Fruit fly (Drosophila melanogaster) whole organism, embryonic: ENCODE data around the gene CG12477.

ENCODE experiments used
- BEAF-32 ChIP-seq: fragments of 200-800 bp; sonication (Bioruptor generic); optimal IDR thresholded peaks from 3 replicates; lab custom pipeline; 2017; ENCODE audit warnings: missing biosample characterization, missing genetic modification characterization, mild to moderate bottlenecking, moderate library complexity, missing genetic modification reagents
- Blimp-1 ChIP-seq: fragments of 200-800 bp; sonication (Bioruptor generic); optimal IDR thresholded peaks from 3 replicates; lab custom pipeline; 2018; ENCODE audit warnings: missing biosample characterization, missing genetic modification characterization, mild to moderate bottlenecking, moderate library complexity, missing genetic modification reagents
- CG10267 ChIP-seq: fragments of 200-800 bp; sonication (Bioruptor generic); optimal IDR thresholded peaks from 2 replicates; lab custom pipeline; 2018; ENCODE audit warnings: missing biosample characterization, mild to moderate bottlenecking, missing genetic modification characterization, moderate library complexity
- CG11247 ChIP-seq: fragments of 200-800 bp; sonication (Bioruptor generic); IDR thresholded peaks from 2 replicates; pipeline ENCODE4 v1.3.6; 2022; ENCODE audit warnings: missing biosample characterization, missing genetic modification characterization
- CG11560 ChIP-seq: fragments of 200-800 bp; sonication (Bioruptor generic); IDR thresholded peaks from 3 replicates; pipeline ENCODE4 v1.3.6; 2022; ENCODE audit warnings: missing biosample characterization, missing genetic modification characterization
- CG11696 ChIP-seq: fragments of 200-800 bp; sonication (Bioruptor generic); IDR thresholded peaks from 2 replicates; pipeline ENCODE4 v1.3.6; 2022; ENCODE audit warnings: missing biosample characterization, missing genetic modification characterization
- CG17802 ChIP-seq: fragments of 200-800 bp; sonication (Bioruptor generic); optimal IDR thresholded peaks from 2 replicates; lab custom pipeline; 2018; ENCODE audit warnings: missing biosample characterization, mild to moderate bottlenecking, missing genetic modification characterization, moderate library complexity
- CG1832 ChIP-seq: fragments of 200-800 bp; sonication (Bioruptor generic); optimal IDR thresholded peaks from 2 replicates; lab custom pipeline; 2017; ENCODE audit warnings: missing biosample characterization, mild to moderate bottlenecking, missing genetic modification characterization, inconsistent platforms
- CG2116 ChIP-seq: fragments of 200-800 bp; sonication (Bioruptor generic); optimal IDR thresholded peaks from 3 replicates; lab custom pipeline; 2018; ENCODE audit warnings: missing biosample characterization, mild to moderate bottlenecking, missing genetic modification characterization
- CG3838 ChIP-seq: fragments of 200-800 bp; sonication (Bioruptor generic); optimal IDR thresholded peaks from 3 replicates; lab custom pipeline; 2016; ENCODE audit warnings: missing biosample characterization, missing genetic modification characterization
- CG3847 ChIP-seq: fragments of 200-800 bp; sonication (Bioruptor generic); IDR thresholded peaks from 2 replicates; pipeline ENCODE4 v1.3.6; 2022; ENCODE audit warnings: missing biosample characterization, missing genetic modification characterization
- CG7987 ChIP-seq: fragments of 200-800 bp; sonication (Bioruptor generic); optimal IDR thresholded peaks from 2 replicates; lab custom pipeline; 2018; ENCODE audit warnings: missing biosample characterization, mild to moderate bottlenecking, missing genetic modification characterization, moderate library complexity
- CG8290 ChIP-seq, 3 experiments: fragments of 200-800 bp; sonication (Bioruptor generic); optimal IDR thresholded peaks; 2 replicates each; lab custom pipeline; 2016 to 2019; ENCODE audit warnings: missing biosample characterization in 3 of 3, missing genetic modification characterization in 3 of 3, mild to moderate bottlenecking in 2 of 3, moderate library complexity in 1 of 3
- CG9727 ChIP-seq: fragments of 200-800 bp; sonication (Bioruptor generic); optimal IDR thresholded peaks from 3 replicates; lab custom pipeline; 2017; ENCODE audit warnings: missing biosample characterization, mild to moderate bottlenecking, missing genetic modification characterization
- CHES-1-like ChIP-seq: fragments of 200-800 bp; sonication (Bioruptor generic); optimal IDR thresholded peaks from 2 replicates; lab custom pipeline; 2016; ENCODE audit warnings: missing biosample characterization, missing genetic modification characterization
- Camta ChIP-seq: fragments of 200-800 bp; sonication (Bioruptor generic); optimal IDR thresholded peaks from 2 replicates; lab custom pipeline; 2016; ENCODE audit warnings: missing biosample characterization, missing genetic modification characterization
- Deaf1 ChIP-seq: fragments of 200-800 bp; optimal IDR thresholded peaks from 3 replicates; lab custom pipeline; 2019; ENCODE audit warnings: missing biosample characterization, mild to moderate bottlenecking, missing genetic modification characterization, moderate library complexity
- Ets97D ChIP-seq: fragments of 200-800 bp; sonication (Bioruptor generic); optimal IDR thresholded peaks from 3 replicates; lab custom pipeline; 2016; ENCODE audit warnings: missing biosample characterization, missing genetic modification characterization
- H15 ChIP-seq: fragments of 200-800 bp; sonication (Bioruptor generic); IDR thresholded peaks from 3 replicates; pipeline ENCODE4 v1.3.6; 2022; ENCODE audit warnings: missing biosample characterization, missing genetic modification characterization
- Max ChIP-seq: fragments of 200-800 bp; sonication (Bioruptor generic); optimal IDR thresholded peaks from 2 replicates; lab custom pipeline; 2016; ENCODE audit warnings: missing biosample characterization, mild to moderate bottlenecking, missing genetic modification characterization
- Med ChIP-seq: fragments of 200-800 bp; sonication (Bioruptor generic); peaks from one replicate; lab custom pipeline; 2016; ENCODE audit warnings: missing biosample characterization, missing genetic modification characterization, mild to moderate bottlenecking, inconsistent platforms, moderate library complexity
- Pdp1 ChIP-seq, 2 experiments: fragments of 200-800 bp; sonication (Bioruptor generic); optimal IDR thresholded peaks; 3 replicates each; lab custom pipeline; 2016; ENCODE audit warnings: missing biosample characterization in 2 of 2, missing genetic modification characterization in 2 of 2, mild to moderate bottlenecking in 1 of 2, moderate library complexity in 1 of 2
- Ravus ChIP-seq: fragments of 200-800 bp; sonication (Bioruptor generic); IDR thresholded peaks from 2 replicates; pipeline ENCODE4 v1.3.6; 2022; ENCODE audit warnings: missing biosample characterization, missing genetic modification characterization
- Sin3A ChIP-seq: fragments of >200 bp; optimal IDR thresholded peaks from 2 replicates; lab custom pipeline; 2018
- Vsx1 ChIP-seq: fragments of 200-800 bp; sonication (Bioruptor generic); optimal IDR thresholded peaks from 2 replicates; lab custom pipeline; 2017; ENCODE audit warnings: missing biosample characterization, mild to moderate bottlenecking, missing genetic modification characterization, missing genetic modification reagents
- bsh ChIP-seq, 2 experiments: fragments of 200-800 bp; sonication (Bioruptor generic); optimal IDR thresholded peaks; 2 replicates each; lab custom pipeline; 2017 to 2018; ENCODE audit warnings: mild to moderate bottlenecking in 2 of 2, missing biosample characterization in 2 of 2, missing genetic modification characterization in 2 of 2, moderate library complexity in 1 of 2
- cg ChIP-seq: fragments of 200-800 bp; sonication (Bioruptor generic); optimal IDR thresholded peaks from 3 replicates; lab custom pipeline; 2019; ENCODE audit warnings: missing biosample characterization, mild to moderate bottlenecking, missing genetic modification characterization, moderate library complexity
- chm ChIP-seq: fragments of 200-800 bp; sonication (Bioruptor generic); IDR thresholded peaks from 2 replicates; pipeline ENCODE4 v1.3.6; 2022; ENCODE audit warnings: missing biosample characterization, missing genetic modification characterization
- corto ChIP-seq: fragments of 200-800 bp; sonication (Bioruptor generic); optimal IDR thresholded peaks from 2 replicates; lab custom pipeline; 2016; ENCODE audit warnings: missing biosample characterization, mild to moderate bottlenecking, missing genetic modification characterization, moderate library complexity
- cwo ChIP-seq: fragments of 200-800 bp; sonication (Bioruptor generic); optimal IDR thresholded peaks from 3 replicates; lab custom pipeline; 2017; ENCODE audit warnings: missing biosample characterization, missing genetic modification characterization, mild to moderate bottlenecking, moderate library complexity, missing genetic modification reagents
- danr ChIP-seq: fragments of 200-800 bp; sonication (Bioruptor generic); IDR thresholded peaks from 2 replicates; pipeline ENCODE4 v1.3.6; 2022; ENCODE audit warnings: missing biosample characterization, missing genetic modification characterization
- dmrt99B ChIP-seq: fragments of 200-800 bp; sonication (Bioruptor generic); optimal IDR thresholded peaks from 2 replicates; lab custom pipeline; 2018; ENCODE audit warnings: missing biosample characterization, mild to moderate bottlenecking, missing genetic modification characterization, moderate library complexity
- eyg ChIP-seq: fragments of 200-800 bp; sonication (Bioruptor generic); optimal IDR thresholded peaks from 3 replicates; lab custom pipeline; 2016; ENCODE audit warnings: missing biosample characterization, missing genetic modification characterization
- gsb-n ChIP-seq: fragments of 200-800 bp; sonication (Bioruptor generic); optimal IDR thresholded peaks from 3 replicates; lab custom pipeline; 2018; ENCODE audit warnings: missing biosample characterization, mild to moderate bottlenecking, missing genetic modification characterization
- ham ChIP-seq: fragments of 200-800 bp; sonication (Bioruptor generic); IDR thresholded peaks from 2 replicates; pipeline ENCODE4 v1.3.6; 2022; ENCODE audit warnings: missing biosample characterization, missing genetic modification characterization
- nau ChIP-seq: fragments of 200-800 bp; sonication (Bioruptor generic); optimal IDR thresholded peaks from 3 replicates; lab custom pipeline; 2017; ENCODE audit warnings: missing biosample characterization, mild to moderate bottlenecking, missing genetic modification characterization, missing genetic modification reagents
- nom ChIP-seq: fragments of 200-800 bp; sonication (Bioruptor generic); optimal IDR thresholded peaks from 2 replicates; lab custom pipeline; 2017; ENCODE audit warnings: missing biosample characterization, missing genetic modification characterization, mild to moderate bottlenecking, moderate library complexity, missing genetic modification reagents
- org-1 ChIP-seq: fragments of 200-800 bp; sonication (Bioruptor generic); optimal IDR thresholded peaks from 2 replicates; lab custom pipeline; 2017; ENCODE audit warnings: missing biosample characterization, missing genetic modification characterization
- pnt ChIP-seq: fragments of 200-800 bp; sonication (Bioruptor generic); optimal IDR thresholded peaks from 3 replicates; lab custom pipeline; 2016; ENCODE audit warnings: missing biosample characterization, missing genetic modification characterization
- prd ChIP-seq, 3 experiments: fragments of >200 bp in 2 of 3; fragments of 200-800 bp in 1 of 3; sonication (Bioruptor generic) in 1 of 3; optimal IDR thresholded peaks in 2 of 3; IDR thresholded peaks in 1 of 3; 2 replicates in 2 of 3; 3 replicates in 1 of 3; pipeline versions ENCODE4 v1.3.6 to Lab custom; 2017 to 2022; ENCODE audit warnings: missing biosample characterization in 1 of 3, missing genetic modification characterization in 1 of 3
- sc ChIP-seq, 3 experiments: fragments of >200 bp in 2 of 3; fragments of 200-800 bp in 1 of 3; sonication (Bioruptor generic) in 1 of 3; optimal IDR thresholded peaks; 2 replicates in 2 of 3; 3 replicates in 1 of 3; lab custom pipeline; 2017; ENCODE audit warnings: mild to moderate bottlenecking in 1 of 3, missing biosample characterization in 1 of 3, missing genetic modification characterization in 1 of 3, missing genetic modification reagents in 1 of 3
- sens ChIP-seq: fragments of 200-800 bp; sonication (Bioruptor generic); peaks from one replicate; lab custom pipeline; 2016; ENCODE audit warnings: missing biosample characterization, missing genetic modification characterization
- sna ChIP-seq: fragments of 200-800 bp; sonication (Bioruptor generic); IDR thresholded peaks from 2 replicates; pipeline ENCODE4 v1.3.6; 2022; ENCODE audit warnings: missing biosample characterization, missing genetic modification characterization; ENCODE audit not compliant: partially characterized antibody
- so ChIP-seq: fragments of 200-800 bp; sonication (Bioruptor generic); IDR thresholded peaks from 3 replicates; pipeline ENCODE4 v1.3.6; 2022; ENCODE audit warnings: missing biosample characterization, missing genetic modification characterization
- sob ChIP-seq: fragments of 200-800 bp; sonication (Bioruptor generic); IDR thresholded peaks from 2 replicates; pipeline ENCODE4 v1.3.6; 2022; ENCODE audit warnings: missing biosample characterization, missing genetic modification characterization
- toy ChIP-seq: fragments of 200-800 bp; sonication (Bioruptor generic); IDR thresholded peaks from 2 replicates; pipeline ENCODE4 v1.3.6; 2022; ENCODE audit warnings: missing biosample characterization, missing genetic modification characterization
- tx ChIP-seq: fragments of 200-800 bp; sonication (Bioruptor generic); optimal IDR thresholded peaks from 2 replicates; lab custom pipeline; 2016; ENCODE audit warnings: missing biosample characterization, missing genetic modification characterization
- vvl ChIP-seq: fragments of 200-800 bp; sonication (Bioruptor generic); IDR thresholded peaks from 2 replicates; pipeline ENCODE4 v1.3.6; 2022; ENCODE audit warnings: missing biosample characterization, missing genetic modification characterization
- wek ChIP-seq: fragments of 200-800 bp; sonication (Bioruptor generic); optimal IDR thresholded peaks from 3 replicates; lab custom pipeline; 2018; ENCODE audit warnings: missing biosample characterization, mild to moderate bottlenecking, missing genetic modification characterization, moderate library complexity
- yki ChIP-seq: fragments of >200 bp; optimal IDR thresholded peaks from 3 replicates; lab custom pipeline; 2018
- zen2 ChIP-seq: fragments of 200-800 bp; sonication (Bioruptor generic); IDR thresholded peaks from 3 replicates; pipeline ENCODE4 v1.3.6; 2022; ENCODE audit warnings: missing biosample characterization, missing genetic modification characterization; ENCODE audit not compliant: partially characterized antibody

Gene CG12477

dm6 chr3L:18753827-18754226 is 30.8 kb upstream of the CG12477 start (continued):
- TF ChIP-seq CG10267 (tag; lab: Kevin White, UChicago) = no peak
- TF ChIP-seq Ravus (GFP tag; lab: Robert Waterston, UW) = 0 out of 2 replicates have a peak, but pooled peaks have one; percentile 3
- TF ChIP-seq Max = no peak
- no peak for TF ChIP-seq CG9727 (GFP tag; lab: Kevin White, UChicago)
- TF ChIP-seq Camta = no peak
- peak; percentile 51 for TF ChIP-seq sna
- peak in 1 of 2 experiments; percentile 0 for TF ChIP-seq bsh (GFP tag; optimal IDR thresholded peaks at IDR 0.05; lab: Kevin White, UChicago)
- no peak for TF ChIP-seq Sin3A
- peak; percentile 99 for TF ChIP-seq Blimp-1
- TF ChIP-seq CG1832 (GFP tag; lab: Kevin White, UChicago) = no peak
- TF ChIP-seq yki (lab: Kevin White, UChicago) = peak; percentile 19
- no peak for TF ChIP-seq Ets97D (GFP tag; lab: Kevin White, UChicago)
- no peak for TF ChIP-seq CG7987 (GFP tag; lab: Kevin White, UChicago)
- TF ChIP-seq cg (GFP tag; lab: Kevin White, UChicago) = peak; percentile 63
- peak; percentile 33; the same call in 1 of the 2 replicates for TF ChIP-seq sob (GFP tag; lab: Robert Waterston, UW)
- no peak for TF ChIP-seq toy
- TF ChIP-seq CG11696 (GFP tag; lab: Robert Waterston, UW) = no peak
- 0 out of 3 replicates have a peak, but pooled peaks have one; percentile 50 for TF ChIP-seq so
- no peak for TF ChIP-seq eyg (GFP tag; lab: Kevin White, UChicago)
- TF ChIP-seq tx (GFP tag; lab: Kevin White, UChicago) = no peak
- TF ChIP-seq CHES-1-like = no peak
- no peak for TF ChIP-seq CG11560 (tag; lab: Robert Waterston, UW)
- no peak for TF ChIP-seq danr (GFP tag; lab: Robert Waterston, UW)
- TF ChIP-seq Pdp1 (GFP tag; optimal IDR thresholded peaks at IDR 0.05; lab: Kevin White, UChicago) = peak in 1 of 2 experiments; percentile 97
- no peak for TF ChIP-seq sc (optimal IDR thresholded peaks at IDR 0.05; lab: Kevin White, UChicago)
- TF ChIP-seq sc (GFP tag; optimal IDR thresholded peaks at IDR 0.05; lab: Kevin White, UChicago) = no peak
- peak; percentile 29; the same call in 1 of the 3 replicates for TF ChIP-seq zen2 (GFP tag; lab: Robert Waterston, UW)
- TF ChIP-seq ham = no peak
- TF ChIP-seq Deaf1 (tag; lab: Kevin White, UChicago) = peak; percentile 40
- TF ChIP-seq CG2116 (GFP tag; lab: Kevin White, UChicago) = no peak
- peak; percentile 73 for TF ChIP-seq CG8290 (GFP tag; optimal IDR thresholded peaks at IDR 0.05; lab: Kevin White, UChicago)
- TF ChIP-seq CG8290 (tag; optimal IDR thresholded peaks at IDR 0.05; lab: Kevin White, UChicago) = no peak
- no peak for TF ChIP-seq H15 (GFP tag; lab: Robert Waterston, UW)
- peak; percentile 52; the same call in 1 of the 2 replicates for TF ChIP-seq chm
- TF ChIP-seq dmrt99B = no peak
- TF ChIP-seq cwo (GFP tag; lab: Kevin White, UChicago) = no peak
- no peak for TF ChIP-seq CG3838
- TF ChIP-seq CG11247 = no peak
- no peak for TF ChIP-seq CG17802 (tag; lab: Kevin White, UChicago)
- TF ChIP-seq Med (GFP tag; lab: Kevin White, UChicago) = peak; percentile 63
- TF ChIP-seq corto (GFP tag; lab: Kevin White, UChicago) = no peak
- TF ChIP-seq, all 482 proteins: peak for 37

- 0 out of 2 replicates have a peak, but pooled peaks have one; percentile 29 for TF ChIP-seq CG3847 (GFP tag; lab: Robert Waterston, UW)
- TF ChIP-seq sob (GFP tag; lab: Robert Waterston, UW) = 0 out of 2 replicates have a peak, but pooled peaks have one; percentile 46
- no peak for TF ChIP-seq nom (GFP tag; lab: Kevin White, UChicago)
- no peak for TF ChIP-seq wek (GFP tag; lab: Kevin White, UChicago)
- no peak for TF ChIP-seq org-1 (GFP tag; lab: Kevin White, UChicago)
- TF ChIP-seq Vsx1 (GFP tag; lab: Kevin White, UChicago) = no peak
- no peak for TF ChIP-seq prd (optimal IDR thresholded peaks at IDR 0.05; lab: Kevin White, UChicago)
- no peak for TF ChIP-seq prd (GFP tag; IDR thresholded peaks at IDR 0.05; lab: Robert Waterston, UW)
- TF ChIP-seq sens (GFP tag; lab: Kevin White, UChicago) = peak; percentile 24
- TF ChIP-seq gsb-n (tag; lab: Kevin White, UChicago) = no peak
- no peak for TF ChIP-seq BEAF-32 (GFP tag; lab: Kevin White, UChicago)
- peak; percentile 54 for TF ChIP-seq Med (GFP tag; lab: Kevin White, UChicago)
- no peak for TF ChIP-seq pnt (GFP tag; lab: Kevin White, UChicago)
- 0 out of 2 replicates have a peak, but pooled peaks have one; percentile 19 for TF ChIP-seq vvl
- TF ChIP-seq nau (GFP tag; lab: Kevin White, UChicago) = no peak
Observed at dm6 chr3L:18749807-18750206, 26.7 kb upstream of the CG12477 start.
